Worm (Caenorhabditis elegans) whole organism, L1 larva: ENCODE measurements around the gene C17A2.3.

Experiments used
- dpl-1 ChIP-seq, 3 experiments: fragments of 150-350 bp in 2 of 3; sonication (generic microtip) in 1 of 3; optimal IDR thresholded peaks; 2 replicates each; lab custom pipeline; 2014 to 2017; ENCODE audit warnings: missing biosample characterization in 3 of 3, missing genetic modification characterization in 3 of 3, missing genetic modification reagents in 3 of 3
- nhr-11 ChIP-seq: fragments of 150-350 bp; optimal IDR thresholded peaks from 2 replicates; lab custom pipeline; 2014; ENCODE audit warnings: missing biosample characterization, missing genetic modification characterization
- nhr-76 ChIP-seq: sonication (generic microtip); optimal IDR thresholded peaks from 2 replicates; lab custom pipeline; 2017; ENCODE audit warnings: missing biosample characterization, missing genetic modification characterization
- sup-37 ChIP-seq: fragments of 200-800 bp; sonication (Bioruptor generic); optimal IDR thresholded peaks from 2 replicates; lab custom pipeline; 2018; ENCODE audit warnings: mild to moderate bottlenecking, missing genetic modification characterization, missing compliant biosample characterization
- zag-1 ChIP-seq: fragments of 150-350 bp; optimal IDR thresholded peaks from 2 replicates; lab custom pipeline; 2014; ENCODE audit warnings: missing biosample characterization, missing genetic modification characterization

ce11 chrII:3815445-3816208 is 27.8 kb upstream of the C17A2.3 start:
- no peak for TF ChIP-seq zag-1 (tag; lab: Kevin White, UChicago)
- no peak for TF ChIP-seq nhr-11 (tag; lab: Kevin White, UChicago)
- TF ChIP-seq dpl-1 (GFP tag; optimal IDR thresholded peaks at IDR 0.05; lab: Kevin White, UChicago): peak in 2 of 3 experiments; percentile 21 to 53
- no peak for TF ChIP-seq nhr-76
- TF ChIP-seq sup-37: no peak
